Worm (Caenorhabditis elegans) whole organism, late embryonic: ENCODE data around the gene Y39A1A.9.

Experiments used
- ceh-31 ChIP-seq: sonication (generic microtip); optimal IDR thresholded peaks from 2 replicates; lab custom pipeline; 2016; ENCODE audit warnings: missing genetic modification characterization, missing compliant biosample characterization
- fkh-6 ChIP-seq: sonication (generic microtip); optimal IDR thresholded peaks from 2 replicates; lab custom pipeline; 2016; ENCODE audit warnings: missing genetic modification characterization, missing compliant biosample characterization
- tbx-7 ChIP-seq: sonication (generic microtip); optimal IDR thresholded peaks from 2 replicates; lab custom pipeline; 2016; ENCODE audit warnings: missing genotype, missing genetic modification characterization, missing compliant biosample characterization

DNA sequence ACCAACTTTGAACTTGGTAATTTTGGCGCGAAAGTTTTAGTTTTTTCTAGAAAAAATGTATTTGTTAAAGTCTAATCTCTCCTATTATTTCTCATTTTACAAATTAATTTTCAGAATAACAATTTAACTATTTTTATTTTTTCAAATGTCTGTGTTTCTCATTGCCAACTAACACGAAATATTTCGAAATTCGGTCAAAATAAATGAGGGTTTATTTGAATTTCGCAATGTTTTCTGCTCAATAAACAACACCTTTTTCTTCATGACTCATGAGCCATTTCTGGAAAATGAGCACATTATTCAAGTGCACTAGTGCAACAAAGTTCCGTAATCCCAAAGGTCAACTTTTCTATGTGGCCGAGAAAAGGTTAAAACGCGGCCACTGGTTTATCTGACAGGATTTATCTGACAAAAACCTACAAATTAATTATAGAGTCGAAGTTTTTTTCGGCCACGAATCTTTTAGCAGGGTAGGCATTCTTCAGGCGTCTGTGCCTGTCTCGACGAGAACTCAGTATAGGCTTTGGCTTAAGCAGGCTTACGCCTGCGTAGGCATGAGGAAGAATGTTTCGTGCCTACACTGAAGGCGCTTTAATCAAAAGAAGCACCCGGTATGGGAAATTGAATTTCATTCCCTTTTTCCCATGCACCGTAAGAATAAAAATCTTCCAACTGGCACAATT lies 5.2 kb upstream of the Y39A1A.9 start, which contains the start of gene Y39A1A.27:
- no peak for TF ChIP-seq ceh-31 (tag; lab: Kevin White, UChicago)
- no peak for TF ChIP-seq fkh-6
- no peak for TF ChIP-seq tbx-7
